Fruit fly (Drosophila melanogaster) whole organism, embryonic: Measurements from ENCODE around the gene Rgl.

Experiments
- BtbVII ChIP-seq: fragments of 200-800 bp; sonication (Bioruptor generic); optimal IDR thresholded peaks from 3 replicates; lab custom pipeline; 2017; ENCODE audit warnings: missing biosample characterization, mild to moderate bottlenecking, missing genetic modification characterization
- CG10147 ChIP-seq: fragments of 200-800 bp; sonication (Bioruptor generic); optimal IDR thresholded peaks from 2 replicates; lab custom pipeline; 2019; ENCODE audit warnings: missing biosample characterization, mild to moderate bottlenecking, missing genetic modification characterization, moderate library complexity
- CG11398 ChIP-seq: fragments of 200-800 bp; sonication (Bioruptor generic); optimal IDR thresholded peaks from 2 replicates; lab custom pipeline; 2016; ENCODE audit warnings: missing biosample characterization, missing genetic modification characterization
- CG12071 ChIP-seq: fragments of 200-800 bp; sonication (Bioruptor generic); optimal IDR thresholded peaks from 3 replicates; lab custom pipeline; 2018; ENCODE audit warnings: missing biosample characterization, mild to moderate bottlenecking, missing genetic modification characterization
- CG14050 ChIP-seq: fragments of 200-800 bp; sonication (Bioruptor generic); IDR thresholded peaks from 3 replicates; pipeline ENCODE4 v1.3.6; 2022; ENCODE audit warnings: missing biosample characterization, missing genetic modification characterization
- CG14667 ChIP-seq: fragments of 200-800 bp; sonication (Bioruptor generic); IDR thresholded peaks from 2 replicates; pipeline ENCODE4 v1.3.6; 2022; ENCODE audit warnings: missing biosample characterization, missing genetic modification characterization
- CG1529 ChIP-seq: fragments of 200-800 bp; sonication (Bioruptor generic); optimal IDR thresholded peaks from 3 replicates; lab custom pipeline; 2018; ENCODE audit warnings: missing biosample characterization, missing genetic modification characterization
- CG17186 ChIP-seq: fragments of 200-800 bp; sonication (Bioruptor generic); optimal IDR thresholded peaks from 3 replicates; lab custom pipeline; 2017; ENCODE audit warnings: missing biosample characterization, missing genetic modification reagents, missing genetic modification characterization
- CG17359 ChIP-seq: fragments of 200-800 bp; sonication (Bioruptor generic); optimal IDR thresholded peaks from 3 replicates; lab custom pipeline; 2018; ENCODE audit warnings: missing biosample characterization, mild to moderate bottlenecking, missing genetic modification characterization, moderate library complexity
- CG18599 ChIP-seq: fragments of 200-800 bp; sonication (Bioruptor generic); optimal IDR thresholded peaks from 3 replicates; lab custom pipeline; 2017; ENCODE audit warnings: missing biosample characterization, missing genetic modification characterization, mild to moderate bottlenecking, moderate library complexity, missing genetic modification reagents
- CG18764 ChIP-seq: fragments of 200-800 bp; sonication (Bioruptor generic); optimal IDR thresholded peaks from 3 replicates; lab custom pipeline; 2016; ENCODE audit warnings: missing biosample characterization, missing genetic modification characterization
- CG30403 ChIP-seq: fragments of 200-800 bp; sonication (Bioruptor generic); optimal IDR thresholded peaks from 3 replicates; lab custom pipeline; 2016; ENCODE audit warnings: missing biosample characterization, missing genetic modification characterization
- CG3163 ChIP-seq: fragments of 200-800 bp; sonication (Bioruptor generic); optimal IDR thresholded peaks from 3 replicates; lab custom pipeline; 2016; ENCODE audit warnings: missing biosample characterization, missing genetic modification characterization
- CG3407 ChIP-seq: fragments of 200-800 bp; sonication (Bioruptor generic); optimal IDR thresholded peaks from 2 replicates; lab custom pipeline; 2018; ENCODE audit warnings: missing biosample characterization, mild to moderate bottlenecking, missing genetic modification characterization
- CG43689 ChIP-seq: fragments of 200-800 bp; sonication (Bioruptor generic); IDR thresholded peaks from 2 replicates; pipeline ENCODE4 v1.3.6; 2022; ENCODE audit warnings: missing biosample characterization, missing genetic modification characterization
- CG4730 ChIP-seq: fragments of 200-800 bp; sonication (Bioruptor generic); IDR thresholded peaks from 2 replicates; pipeline ENCODE4 v1.3.6; 2022; ENCODE audit warnings: missing biosample characterization, missing genetic modification characterization
- CG6791 ChIP-seq: fragments of 200-800 bp; sonication (Bioruptor generic); IDR thresholded peaks from 3 replicates; pipeline ENCODE4 v1.3.6; 2022; ENCODE audit warnings: missing biosample characterization, missing genetic modification characterization; ENCODE audit not compliant: partially characterized antibody
- CG6813 ChIP-seq: fragments of 200-800 bp; sonication (Bioruptor generic); optimal IDR thresholded peaks from 2 replicates; lab custom pipeline; 2017; ENCODE audit warnings: missing biosample characterization, missing genetic modification characterization, mild to moderate bottlenecking, moderate library complexity, missing genetic modification reagents
- CG7745 ChIP-seq: fragments of 200-800 bp; sonication (Bioruptor generic); optimal IDR thresholded peaks from 2 replicates; lab custom pipeline; 2018; ENCODE audit warnings: missing biosample characterization, mild to moderate bottlenecking, missing genetic modification characterization, moderate library complexity
- CG7786 ChIP-seq: fragments of 200-800 bp; sonication (Bioruptor generic); optimal IDR thresholded peaks from 2 replicates; lab custom pipeline; 2016; ENCODE audit warnings: missing biosample characterization, missing genetic modification characterization
- CG8944 ChIP-seq: fragments of 200-800 bp; sonication (Bioruptor generic); optimal IDR thresholded peaks from 3 replicates; lab custom pipeline; 2016; ENCODE audit warnings: missing biosample characterization, missing genetic modification characterization
- CG9437 ChIP-seq: fragments of 200-800 bp; sonication (Bioruptor generic); optimal IDR thresholded peaks from 2 replicates; lab custom pipeline; 2018; ENCODE audit warnings: missing biosample characterization, mild to moderate bottlenecking, missing genetic modification characterization
- Camta ChIP-seq: fragments of 200-800 bp; sonication (Bioruptor generic); optimal IDR thresholded peaks from 2 replicates; lab custom pipeline; 2016; ENCODE audit warnings: missing biosample characterization, missing genetic modification characterization
- Chrac-16 ChIP-seq: fragments of 200-800 bp; sonication (Bioruptor generic); optimal IDR thresholded peaks from 3 replicates; lab custom pipeline; 2016; ENCODE audit warnings: missing biosample characterization, missing genetic modification characterization
- CoRest ChIP-seq: fragments of 200-800 bp; sonication (Bioruptor generic); optimal IDR thresholded peaks from 3 replicates; lab custom pipeline; 2018; ENCODE audit warnings: missing biosample characterization, mild to moderate bottlenecking, missing genetic modification characterization, moderate library complexity
- D ChIP-seq, 2 experiments: fragments of 200-800 bp in 1 of 2; fragments of >200 bp in 1 of 2; sonication (Bioruptor generic) in 1 of 2; optimal IDR thresholded peaks; 2 replicates in 1 of 2; 3 replicates in 1 of 2; lab custom pipeline; 2017; ENCODE audit warnings: mild to moderate bottlenecking in 1 of 2, missing biosample characterization in 1 of 2, missing genetic modification characterization in 1 of 2, missing genetic modification reagents in 1 of 2
- Dbx ChIP-seq: fragments of 200-800 bp; sonication (Bioruptor generic); IDR thresholded peaks from 3 replicates; pipeline ENCODE4 v1.3.6; 2022; ENCODE audit warnings: missing biosample characterization, missing genetic modification characterization
- ERR ChIP-seq: fragments of 200-800 bp; sonication (Bioruptor generic); optimal IDR thresholded peaks from 2 replicates; lab custom pipeline; 2016; ENCODE audit warnings: missing biosample characterization, missing genetic modification characterization
- Eip74EF ChIP-seq, 2 experiments: fragments of 200-800 bp in 1 of 2; fragments of >200 bp in 1 of 2; sonication (Bioruptor generic) in 1 of 2; optimal IDR thresholded peaks; 2 replicates each; lab custom pipeline; 2017 to 2019; ENCODE audit warnings: missing biosample characterization in 2 of 2, missing genetic modification characterization in 2 of 2, mild to moderate bottlenecking in 1 of 2, moderate library complexity in 1 of 2
- Fer3 ChIP-seq: fragments of 200-800 bp; sonication (Bioruptor generic); optimal IDR thresholded peaks from 2 replicates; lab custom pipeline; 2018; ENCODE audit warnings: missing biosample characterization, mild to moderate bottlenecking, missing genetic modification characterization, moderate library complexity
- Gug ChIP-seq: fragments of 200-800 bp; sonication (Bioruptor generic); IDR thresholded peaks from 4 replicates; pipeline ENCODE4 v1.3.6; 2022; ENCODE audit warnings: missing biosample characterization, missing genetic modification characterization
- Hand ChIP-seq: fragments of 200-800 bp; sonication (Bioruptor generic); optimal IDR thresholded peaks from 2 replicates; lab custom pipeline; 2017; ENCODE audit warnings: mild to moderate bottlenecking, missing biosample characterization, missing genetic modification reagents, missing genetic modification characterization
- Lhr ChIP-seq: fragments of 200-800 bp; sonication (Bioruptor generic); optimal IDR thresholded peaks from 3 replicates; lab custom pipeline; 2017; ENCODE audit warnings: mild to moderate bottlenecking, missing biosample characterization, missing genetic modification reagents, missing genetic modification characterization
- Lim3 ChIP-seq: fragments of 200-800 bp; sonication (Bioruptor generic); IDR thresholded peaks from 2 replicates; pipeline ENCODE4 v1.3.6; 2022; ENCODE audit warnings: missing biosample characterization, missing genetic modification characterization
- Meics ChIP-seq: fragments of 200-800 bp; sonication (Bioruptor generic); optimal IDR thresholded peaks from 2 replicates; lab custom pipeline; 2017; ENCODE audit warnings: missing biosample characterization, mild to moderate bottlenecking, missing genetic modification characterization
- Nf-YB ChIP-seq: fragments of 200-800 bp; sonication (Bioruptor generic); optimal IDR thresholded peaks from 3 replicates; lab custom pipeline; 2019; ENCODE audit warnings: missing biosample characterization, mild to moderate bottlenecking, missing genetic modification characterization, moderate library complexity
- Oli ChIP-seq: fragments of 200-800 bp; sonication (Bioruptor generic); optimal IDR thresholded peaks from 2 replicates; lab custom pipeline; 2018; ENCODE audit warnings: missing biosample characterization, mild to moderate bottlenecking, missing genetic modification characterization, moderate library complexity
- Sry-β ChIP-seq: fragments of 200-800 bp; sonication (Bioruptor generic); optimal IDR thresholded peaks from 2 replicates; lab custom pipeline; 2018; ENCODE audit warnings: missing biosample characterization, mild to moderate bottlenecking, missing genetic modification characterization, moderate library complexity
- Xrp1 ChIP-seq: fragments of 200-800 bp; sonication (Bioruptor generic); IDR thresholded peaks from 2 replicates; pipeline ENCODE4 v1.3.6; 2022; ENCODE audit warnings: missing biosample characterization, missing genetic modification characterization
- btn ChIP-seq: fragments of 200-800 bp; sonication (Bioruptor generic); optimal IDR thresholded peaks from 2 replicates; lab custom pipeline; 2016; ENCODE audit warnings: missing biosample characterization, missing genetic modification characterization
- cg ChIP-seq: fragments of 200-800 bp; sonication (Bioruptor generic); optimal IDR thresholded peaks from 3 replicates; lab custom pipeline; 2019; ENCODE audit warnings: missing biosample characterization, mild to moderate bottlenecking, missing genetic modification characterization, moderate library complexity
- ci ChIP-seq: fragments of 200-800 bp; sonication (Bioruptor generic); IDR thresholded peaks from 3 replicates; pipeline ENCODE4 v1.3.6; 2022; ENCODE audit warnings: missing biosample characterization, missing genetic modification characterization
- corto ChIP-seq: fragments of 200-800 bp; sonication (Bioruptor generic); optimal IDR thresholded peaks from 2 replicates; lab custom pipeline; 2016; ENCODE audit warnings: missing biosample characterization, mild to moderate bottlenecking, missing genetic modification characterization, moderate library complexity
- emc ChIP-seq: fragments of 200-800 bp; sonication (Bioruptor generic); optimal IDR thresholded peaks from 2 replicates; lab custom pipeline; 2016; ENCODE audit warnings: missing biosample characterization, missing genetic modification characterization
- eve ChIP-seq, 2 experiments: fragments of >200 bp; optimal IDR thresholded peaks; 2 replicates each; lab custom pipeline; 2017; ENCODE audit warnings: missing biosample characterization in 2 of 2, missing genetic modification characterization in 2 of 2
- gsb ChIP-seq: fragments of 200-800 bp; sonication (Bioruptor generic); IDR thresholded peaks from 2 replicates; pipeline ENCODE4 v1.3.6; 2022; ENCODE audit warnings: missing biosample characterization, missing genetic modification characterization
- ham ChIP-seq: fragments of 200-800 bp; sonication (Bioruptor generic); IDR thresholded peaks from 2 replicates; pipeline ENCODE4 v1.3.6; 2022; ENCODE audit warnings: missing biosample characterization, missing genetic modification characterization
- lab ChIP-seq: fragments of 200-800 bp; sonication (Bioruptor generic); optimal IDR thresholded peaks from 3 replicates; lab custom pipeline; 2017; ENCODE audit warnings: missing biosample characterization, missing genetic modification characterization, mild to moderate bottlenecking, moderate library complexity, missing genetic modification reagents
- sisA ChIP-seq: fragments of 200-800 bp; sonication (Bioruptor generic); IDR thresholded peaks from 2 replicates; pipeline ENCODE4 v1.3.6; 2022; ENCODE audit warnings: missing biosample characterization, missing genetic modification characterization
- slbo ChIP-seq: fragments of 200-800 bp; sonication (Bioruptor generic); IDR thresholded peaks from 2 replicates; pipeline ENCODE4 v1.3.6; 2022; ENCODE audit warnings: missing biosample characterization, missing genetic modification characterization
- tll ChIP-seq, 2 experiments: fragments of 200-800 bp in 1 of 2; fragments of >200 bp in 1 of 2; sonication (Bioruptor generic) in 1 of 2; optimal IDR thresholded peaks; 2 replicates each; lab custom pipeline; 2017 to 2019; ENCODE audit warnings: missing biosample characterization in 2 of 2, missing genetic modification characterization in 2 of 2, mild to moderate bottlenecking in 1 of 2, moderate library complexity in 1 of 2

The Rgl gene

DNA sequence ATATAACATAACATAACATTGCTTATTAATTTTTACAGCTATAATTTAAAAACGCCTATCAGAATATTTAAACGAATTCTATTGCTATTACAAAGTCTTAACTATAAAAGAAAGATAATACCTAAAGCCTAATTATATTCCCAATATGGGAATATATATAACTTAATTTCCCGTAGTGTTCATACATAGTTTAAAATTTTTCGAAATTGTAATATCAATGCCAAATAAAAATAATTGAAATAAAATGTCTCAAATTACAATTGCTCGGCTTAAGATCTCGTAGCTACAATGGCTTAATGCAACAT lies 21.2 kb downstream of the Rgl start (continued):
- TF ChIP-seq Xrp1 (GFP tag; lab: Robert Waterston, UW) (no peak), CG4730 (GFP tag; lab: Robert Waterston, UW) (no peak), sisA (GFP tag; lab: Robert Waterston, UW) (no peak), CG30403 (GFP tag; lab: Kevin White, UChicago) (peak; percentile 33), CG18599 (GFP tag; lab: Kevin White, UChicago) (peak; percentile 28), Meics (peak; percentile 34), CG7745 (tag; lab: Kevin White, UChicago) (no peak), CG6791 (GFP tag; lab: Robert Waterston, UW) (no peak), Fer3 (tag; lab: Kevin White, UChicago) (peak; percentile 25), CG10147 (GFP tag; lab: Kevin White, UChicago) (peak; percentile 17), Dbx (no peak), CG11398 (no peak), lab (GFP tag; lab: Kevin White, UChicago) (no peak), Hand (no peak), ci (GFP tag; lab: Robert Waterston, UW) (no peak), Nf-YB (GFP tag; lab: Kevin White, UChicago) (no peak), CG7786 (GFP tag; lab: Kevin White, UChicago) (no peak), Oli (tag; lab: Kevin White, UChicago) (no peak), CoRest (tag; lab: Kevin White, UChicago) (peak; percentile 24), CG3407 (GFP tag; lab: Kevin White, UChicago) (no peak), Sry-β (GFP tag; lab: Kevin White, UChicago) (no peak), Chrac-16 (GFP tag; lab: Kevin White, UChicago) (no peak), Gug (GFP tag; lab: Robert Waterston, UW) (no peak), Eip74EF (GFP tag; optimal IDR thresholded peaks at IDR 0.05; lab: Kevin White, UChicago) (no peak), CG9437 (peak; percentile 84), ham (no peak), D (optimal IDR thresholded peaks at IDR 0.05; lab: Kevin White, UChicago) (no peak), D (GFP tag; optimal IDR thresholded peaks at IDR 0.05; lab: Kevin White, UChicago) (no peak), gsb (GFP tag; lab: Robert Waterston, UW) (no peak), CG14050 (GFP tag; lab: Robert Waterston, UW) (no peak), Lhr (GFP tag; lab: Kevin White, UChicago) (no peak), CG6813 (GFP tag; lab: Kevin White, UChicago) (no peak), tll (GFP tag; optimal IDR thresholded peaks at IDR 0.05; lab: Kevin White, UChicago) (no peak), slbo (GFP tag; lab: Robert Waterston, UW) (peak; percentile 44; the same call in 1 of the 2 replicates), CG17186 (GFP tag; lab: Kevin White, UChicago) (no peak), CG18764 (GFP tag; lab: Kevin White, UChicago) (no peak), CG1529 (GFP tag; lab: Kevin White, UChicago) (no peak), CG12071 (GFP tag; lab: Kevin White, UChicago) (no peak), eve (GFP tag; optimal IDR thresholded peaks at IDR 0.05; lab: Kevin White, UChicago) (no peak), CG14667 (GFP tag; lab: Robert Waterston, UW) (no peak), corto (GFP tag; lab: Kevin White, UChicago) (no peak), CG17359 (tag; lab: Kevin White, UChicago) (no peak), CG8944 (GFP tag; lab: Kevin White, UChicago) (no peak), Camta (GFP tag; lab: Kevin White, UChicago) (no peak), emc (GFP tag; lab: Kevin White, UChicago) (no peak), btn (GFP tag; lab: Kevin White, UChicago) (no peak), CG43689 (GFP tag; lab: Robert Waterston, UW) (no peak), cg (GFP tag; lab: Kevin White, UChicago) (no peak), CG3163 (no peak), ERR (GFP tag; lab: Kevin White, UChicago) (no peak), BtbVII (GFP tag; lab: Kevin White, UChicago) (no peak), Lim3 (GFP tag; lab: Robert Waterston, UW) (no peak)
